Worm (Caenorhabditis elegans): ENCODE results near the gene srbc-78.

DNA sequence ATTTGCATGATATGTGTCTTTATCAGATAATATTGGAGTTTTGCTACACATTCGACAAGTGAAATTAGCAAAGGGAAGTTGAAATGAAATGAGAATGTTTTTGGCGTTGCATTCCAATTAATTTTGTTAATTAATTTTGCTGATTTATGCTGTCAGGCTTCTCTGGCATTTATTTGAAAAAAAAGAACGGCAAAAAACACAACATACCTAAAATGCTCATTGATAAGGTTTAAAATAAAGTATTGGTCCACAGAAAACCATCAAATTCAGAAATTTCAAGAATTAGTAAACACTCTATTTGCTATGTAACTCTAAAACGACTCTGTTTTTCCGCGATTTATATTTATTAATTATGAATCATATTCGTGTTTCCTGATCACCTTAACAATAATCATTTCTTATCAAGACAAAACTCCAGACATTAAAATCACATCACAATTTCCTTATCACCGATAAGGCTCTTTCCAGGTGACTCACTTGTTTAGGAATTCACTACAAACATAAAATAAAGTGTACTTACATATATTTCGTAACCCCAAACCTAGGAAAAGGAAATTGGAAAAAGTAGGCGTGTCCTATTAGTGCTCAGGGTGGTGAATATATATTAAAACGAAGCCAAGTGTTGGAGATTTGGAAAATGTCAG lies 36.9 kb upstream of the srbc-78 start, which contains the start of the genes srh-166 and Y38H6C.24:
- no peak for TF ChIP-seq lin-13 (tag; optimal IDR thresholded peaks at IDR 0.05)
- no peak for TF ChIP-seq ces-1 (GFP tag; optimal IDR thresholded peaks at IDR 0.05)
- TF ChIP-seq zip-8 (tag; optimal IDR thresholded peaks at IDR 0.05) = no peak
- no peak for TF ChIP-seq nhr-12 (tag; optimal IDR thresholded peaks at IDR 0.05)

All from whole organism, mixed stage, embryonic.